Worm (Caenorhabditis elegans) whole organism, L4/young adult: ENCODE results near the gene phf-10.

Experiments
- W03F9.2 ChIP-seq: fragments of 150-350 bp; optimal IDR thresholded peaks from 2 replicates; lab custom pipeline; 2014; ENCODE audit warnings: missing biosample characterization, missing genetic modification characterization
- him-1 ChIP-seq: sonication (generic microtip); optimal IDR thresholded peaks from 2 replicates; lab custom pipeline; 2016; ENCODE audit warnings: missing genotype, missing genetic modification reagents, missing genetic modification characterization, missing compliant biosample characterization

DNA sequence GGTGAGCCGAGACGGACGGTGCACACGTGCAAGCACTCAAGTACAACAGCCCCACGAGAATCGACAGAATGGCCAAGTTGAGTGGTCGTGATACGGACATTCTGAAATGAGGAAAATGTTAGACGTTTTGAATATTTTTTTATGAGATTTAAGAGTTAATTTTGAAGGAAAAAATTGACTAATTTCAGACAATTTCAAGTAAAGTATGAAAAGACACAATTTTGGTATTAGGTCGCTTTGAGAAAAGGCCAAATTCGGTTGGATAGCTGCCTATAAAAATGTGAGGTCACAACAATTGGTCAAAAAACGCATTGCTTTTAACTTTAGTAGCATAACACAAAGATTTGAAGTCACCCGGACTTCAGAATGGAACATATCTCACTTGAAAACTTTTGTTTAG is 38.5 kb downstream of the phf-10 start, which contains the start of gene nlp-70:
- no peak for TF ChIP-seq him-1
- no peak for TF ChIP-seq W03F9.2 (tag; lab: Kevin White, UChicago)
